Worm (Caenorhabditis elegans) whole organism, young adult: Measurements from ENCODE around the gene erh-2.

Source experiments
- F23B12.7 ChIP-seq: sonication (generic microtip); optimal IDR thresholded peaks from 2 replicates; lab custom pipeline; 2017; ENCODE audit warnings: missing genetic modification characterization, mild to moderate bottlenecking, missing compliant biosample characterization, antibody characterized with exemption, moderate library complexity; ENCODE audit not compliant: insufficient read depth
- F33H1.4 ChIP-seq: fragments of 200-800 bp; sonication (Bioruptor generic); IDR thresholded peaks from 2 replicates; pipeline ENCODE4 v1.3.6; 2022; ENCODE audit warnings: missing genetic modification reagents, missing genetic modification characterization, missing compliant biosample characterization
- F57A8.1 ChIP-seq: fragments of 200-800 bp; sonication (Bioruptor generic); optimal IDR thresholded peaks from 2 replicates; lab custom pipeline; 2018; ENCODE audit warnings: mild to moderate bottlenecking, missing genetic modification characterization, moderate library complexity, missing compliant biosample characterization
- F57C9.4 ChIP-seq: sonication (generic microtip); optimal IDR thresholded peaks from 2 replicates; lab custom pipeline; 2017; ENCODE audit warnings: mild to moderate bottlenecking, missing genetic modification characterization, missing compliant biosample characterization
- Y53F4B.3 ChIP-seq: fragments of 200-800 bp; sonication (Bioruptor generic); IDR thresholded peaks from 2 replicates; pipeline ENCODE4 v1.3.6; 2022; ENCODE audit warnings: missing genetic modification reagents, missing genetic modification characterization, missing compliant biosample characterization
- Y53G8AR.9 ChIP-seq: fragments of 200-800 bp; sonication (Bioruptor generic); conservative IDR thresholded peaks from 2 replicates; pipeline ENCODE4 v1.3.6; 2022; ENCODE audit warnings: missing genetic modification reagents, missing genetic modification characterization, missing compliant biosample characterization
- Y67H2A.10 ChIP-seq: fragments of 200-800 bp; sonication (Bioruptor generic); conservative IDR thresholded peaks from 2 replicates; pipeline ENCODE4 v1.3.6; 2022; ENCODE audit warnings: missing genetic modification reagents, missing genetic modification characterization, missing compliant biosample characterization
- akir-1 ChIP-seq: fragments of 200-800 bp; sonication (Bioruptor generic); optimal IDR thresholded peaks from 2 replicates; lab custom pipeline; 2018; ENCODE audit warnings: mild to moderate bottlenecking, missing genetic modification characterization, moderate library complexity, missing compliant biosample characterization
- atf-7 ChIP-seq: sonication (generic microtip); optimal IDR thresholded peaks from 2 replicates; lab custom pipeline; 2017; ENCODE audit warnings: mild to moderate bottlenecking, missing genetic modification characterization, missing compliant biosample characterization
- athp-1 ChIP-seq: sonication (generic microtip); optimal IDR thresholded peaks from 2 replicates; lab custom pipeline; 2017; ENCODE audit warnings: mild to moderate bottlenecking, missing genetic modification characterization, missing compliant biosample characterization
- bed-1 ChIP-seq: fragments of 200-800 bp; sonication (Bioruptor generic); IDR thresholded peaks from 2 replicates; pipeline ENCODE4 v1.3.6; 2022; ENCODE audit warnings: missing genetic modification reagents, missing genetic modification characterization, missing compliant biosample characterization
- cebp-1 ChIP-seq, 2 experiments: fragments of 200-800 bp in 1 of 2; sonication (Bioruptor generic) in 1 of 2; sonication (generic microtip) in 1 of 2; IDR thresholded peaks in 1 of 2; optimal IDR thresholded peaks in 1 of 2; 2 replicates each; pipeline versions ENCODE4 v1.3.6 to Lab custom; 2017 to 2022; ENCODE audit warnings: missing compliant biosample characterization in 2 of 2, missing genetic modification characterization in 2 of 2, mild to moderate bottlenecking in 1 of 2, missing genetic modification reagents in 1 of 2, moderate library complexity in 1 of 2
- cebp-2 ChIP-seq: fragments of 200-800 bp; sonication (Bioruptor generic); IDR thresholded peaks from 2 replicates; pipeline ENCODE4 v1.3.6; 2022; ENCODE audit warnings: missing genetic modification characterization, missing compliant biosample characterization
- ceh-40 ChIP-seq: fragments of 200-800 bp; sonication (Bioruptor generic); IDR thresholded peaks from 2 replicates; pipeline ENCODE4 v1.3.6; 2022; ENCODE audit warnings: missing genetic modification characterization, missing compliant biosample characterization
- ceh-58 ChIP-seq: fragments of 200-800 bp; sonication (Bioruptor generic); IDR thresholded peaks from 2 replicates; pipeline ENCODE4 v1.3.6; 2022; ENCODE audit warnings: missing genetic modification characterization, missing compliant biosample characterization
- ceh-91 ChIP-seq: fragments of 200-800 bp; sonication (Bioruptor generic); IDR thresholded peaks from 2 replicates; pipeline ENCODE4 v1.3.6; 2022; ENCODE audit warnings: missing genetic modification reagents, missing genetic modification characterization, missing compliant biosample characterization
- die-1 ChIP-seq: sonication (generic microtip); optimal IDR thresholded peaks from 2 replicates; lab custom pipeline; 2016; ENCODE audit warnings: missing genotype, mild to moderate bottlenecking, missing genetic modification characterization, missing compliant biosample characterization
- ets-4 ChIP-seq: fragments of 200-800 bp; sonication (Bioruptor generic); optimal IDR thresholded peaks from 2 replicates; lab custom pipeline; 2018; ENCODE audit warnings: mild to moderate bottlenecking, missing genetic modification characterization, missing compliant biosample characterization
- gei-17 ChIP-seq: fragments of 200-800 bp; sonication (Bioruptor generic); optimal IDR thresholded peaks from 2 replicates; lab custom pipeline; 2018; ENCODE audit warnings: mild to moderate bottlenecking, missing genetic modification characterization, missing compliant biosample characterization
- him-1 ChIP-seq: sonication (generic microtip); optimal IDR thresholded peaks from 2 replicates; lab custom pipeline; 2016; ENCODE audit warnings: missing genotype, missing genetic modification reagents, missing genetic modification characterization, missing compliant biosample characterization
- hmg-1.2 ChIP-seq: fragments of 200-800 bp; sonication (Bioruptor generic); IDR thresholded peaks from 2 replicates; pipeline ENCODE4 v1.3.6; 2022; ENCODE audit warnings: missing genetic modification reagents, missing genetic modification characterization, missing compliant biosample characterization
- hsf-1 ChIP-seq: fragments of 200-800 bp; sonication (Bioruptor generic); IDR thresholded peaks from 2 replicates; pipeline ENCODE4 v1.3.6; 2022; ENCODE audit warnings: missing genetic modification reagents, missing genetic modification characterization, missing compliant biosample characterization
- let-607 ChIP-seq, 2 experiments: fragments of 200-800 bp in 1 of 2; sonication (Bioruptor generic) in 1 of 2; sonication (generic microtip) in 1 of 2; optimal IDR thresholded peaks; 2 replicates each; lab custom pipeline; 2016 to 2018; ENCODE audit warnings: mild to moderate bottlenecking in 2 of 2, missing compliant biosample characterization in 2 of 2, missing genetic modification characterization in 2 of 2, moderate library complexity in 2 of 2, missing genotype in 1 of 2
- lin-26 ChIP-seq: fragments of 200-800 bp; sonication (Bioruptor generic); IDR thresholded peaks from 2 replicates; pipeline ENCODE4 v1.3.6; 2022; ENCODE audit warnings: missing genetic modification reagents, missing genetic modification characterization, missing compliant biosample characterization
- lin-40 ChIP-seq: sonication (generic microtip); optimal IDR thresholded peaks from 2 replicates; lab custom pipeline; 2016; ENCODE audit warnings: missing genetic modification characterization, mild to moderate bottlenecking, missing compliant biosample characterization, missing genotype, missing genetic modification reagents
- lin-54 ChIP-seq: fragments of 200-800 bp; sonication (Bioruptor generic); optimal IDR thresholded peaks from 2 replicates; lab custom pipeline; 2018; ENCODE audit warnings: mild to moderate bottlenecking, missing genetic modification characterization, missing compliant biosample characterization
- lsl-1 ChIP-seq: fragments of 200-800 bp; sonication (Bioruptor generic); optimal IDR thresholded peaks from 2 replicates; lab custom pipeline; 2018; ENCODE audit warnings: mild to moderate bottlenecking, missing genetic modification characterization, moderate library complexity, missing compliant biosample characterization
- madf-3 ChIP-seq: fragments of 200-800 bp; sonication (Bioruptor generic); IDR thresholded peaks from 2 replicates; pipeline ENCODE4 v1.3.6; 2022; ENCODE audit warnings: missing genetic modification reagents, missing genetic modification characterization, missing compliant biosample characterization
- madf-8 ChIP-seq: fragments of 200-800 bp; sonication (Bioruptor generic); conservative IDR thresholded peaks from 2 replicates; pipeline ENCODE4 v1.3.6; 2022; ENCODE audit warnings: missing genetic modification reagents, missing genetic modification characterization, missing compliant biosample characterization
- mxl-1 ChIP-seq: sonication (generic microtip); optimal IDR thresholded peaks from 2 replicates; lab custom pipeline; 2016; ENCODE audit warnings: missing genetic modification characterization, missing compliant biosample characterization
- nfyb-1 ChIP-seq: fragments of 200-800 bp; sonication (Bioruptor generic); IDR thresholded peaks from 2 replicates; pipeline ENCODE4 v1.3.6; 2022; ENCODE audit warnings: missing genetic modification reagents, missing genetic modification characterization, missing compliant biosample characterization
- nhr-120 ChIP-seq: fragments of 200-800 bp; sonication (Bioruptor generic); IDR thresholded peaks from 2 replicates; pipeline ENCODE4 v1.3.6; 2022; ENCODE audit warnings: missing genetic modification characterization, missing compliant biosample characterization
- nhr-179 ChIP-seq: sonication (generic microtip); optimal IDR thresholded peaks from 2 replicates; lab custom pipeline; 2016; ENCODE audit warnings: mild to moderate bottlenecking, missing genetic modification characterization, missing compliant biosample characterization
- nhr-80 ChIP-seq: sonication (generic microtip); optimal IDR thresholded peaks from 2 replicates; lab custom pipeline; 2016; ENCODE audit warnings: missing genetic modification characterization, missing compliant biosample characterization
- nhr-90 ChIP-seq: sonication (generic microtip); optimal IDR thresholded peaks from 2 replicates; lab custom pipeline; 2016; ENCODE audit warnings: missing genotype, mild to moderate bottlenecking, missing genetic modification characterization, missing compliant biosample characterization
- pbrm-1 ChIP-seq: fragments of 200-800 bp; sonication (Bioruptor generic); IDR thresholded peaks from 2 replicates; pipeline ENCODE4 v1.3.6; 2022; ENCODE audit warnings: missing genetic modification reagents, missing genetic modification characterization, missing compliant biosample characterization
- snpc-3.4 ChIP-seq: sonication (generic microtip); optimal IDR thresholded peaks from 2 replicates; lab custom pipeline; 2017; ENCODE audit warnings: missing genetic modification characterization, mild to moderate bottlenecking, missing compliant biosample characterization, antibody characterized with exemption, moderate library complexity, missing genotype, missing genetic modification reagents
- snpc-4 ChIP-seq, 5 experiments: fragments of 150-350 bp in 1 of 5; sonication (generic microtip) in 4 of 5; optimal IDR thresholded peaks; 2 replicates each; lab custom pipeline; 2014 to 2018; ENCODE audit warnings: missing genetic modification characterization in 5 of 5, missing biosample characterization in 3 of 5, antibody characterized with exemption in 2 of 5, mild to moderate bottlenecking in 2 of 5, missing compliant biosample characterization in 2 of 5, missing genotype in 2 of 5, moderate library complexity in 2 of 5, missing genetic modification reagents in 1 of 5
- unc-130 ChIP-seq: sonication (generic microtip); optimal IDR thresholded peaks from 2 replicates; lab custom pipeline; 2016; ENCODE audit warnings: missing genetic modification reagents, missing genetic modification characterization, missing compliant biosample characterization
- xnd-1 ChIP-seq: sonication (generic microtip); optimal IDR thresholded peaks from 2 replicates; lab custom pipeline; 2016; ENCODE audit warnings: missing genotype, missing genetic modification reagents, missing genetic modification characterization, missing compliant biosample characterization
- zfh-2 ChIP-seq: fragments of 200-800 bp; sonication (Bioruptor generic); conservative IDR thresholded peaks from 2 replicates; pipeline ENCODE4 v1.3.6; 2022; ENCODE audit warnings: missing genetic modification reagents, missing genetic modification characterization, missing compliant biosample characterization
- ztf-18 ChIP-seq: sonication (generic microtip); optimal IDR thresholded peaks from 2 replicates; lab custom pipeline; 2016; ENCODE audit warnings: missing genotype, mild to moderate bottlenecking, missing genetic modification characterization, missing compliant biosample characterization
- ztf-25 ChIP-seq: fragments of 200-800 bp; sonication (Bioruptor generic); IDR thresholded peaks from 2 replicates; pipeline ENCODE4 v1.3.6; 2022; ENCODE audit warnings: missing genetic modification reagents, missing genetic modification characterization, missing compliant biosample characterization
- ztf-28 ChIP-seq: fragments of 200-800 bp; sonication (Bioruptor generic); IDR thresholded peaks from 2 replicates; pipeline ENCODE4 v1.3.6; 2022; ENCODE audit warnings: missing genetic modification reagents, missing genetic modification characterization, missing compliant biosample characterization

The erh-2 gene

ce11 chrIII:4594762-4595523 is 1.9 kb downstream of the erh-2 start:
- 0 out of 2 replicates have a peak, but pooled peaks have one; percentile 43 for TF ChIP-seq lin-26 (GFP tag; lab: Robert Waterston, UW)
- TF ChIP-seq ztf-18 (tag; lab: Kevin White, UChicago) = no peak

- TF ChIP-seq xnd-1 (tag; lab: Kevin White, UChicago) (peak; percentile 78), gei-17 (GFP tag; lab: Kevin White, UChicago) (no peak), lin-40 (tag; lab: Kevin White, UChicago) (no peak), ceh-91 (GFP tag; lab: Robert Waterston, UW) (peak; percentile 56), madf-8 (GFP tag; lab: Robert Waterston, UW) (peak; percentile 72), nhr-80 (tag; lab: Kevin White, UChicago) (no peak), cebp-2 (GFP tag; lab: Robert Waterston, UW) (no peak), akir-1 (no peak), snpc-3.4 (peak; percentile 38), let-607 (tag; optimal IDR thresholded peaks at IDR 0.05; lab: Kevin White, UChicago) (no peak), ets-4 (GFP tag; lab: Kevin White, UChicago) (no peak), F23B12.7 (tag; lab: Kevin White, UChicago) (peak; percentile 45), ztf-28 (0 out of 2 replicates have a peak, but pooled peaks have one; percentile 18), atf-7 (tag; lab: Kevin White, UChicago) (no peak), nfyb-1 (GFP tag; lab: Robert Waterston, UW) (0 out of 2 replicates have a peak, but pooled peaks have one; percentile 13), ceh-58 (GFP tag; lab: Robert Waterston, UW) (no peak), lsl-1 (peak; percentile 95), lin-54 (GFP tag; lab: Kevin White, UChicago) (peak; percentile 38), Y53G8AR.9 (GFP tag; lab: Robert Waterston, UW) (no peak), bed-1 (no peak), snpc-4 (GFP tag; optimal IDR thresholded peaks at IDR 0.05; lab: Kevin White, UChicago) (no peak), snpc-4 (tag; optimal IDR thresholded peaks at IDR 0.05; lab: Kevin White, UChicago) (peak in 1 of 4 experiments; percentile 27), him-1 (tag; lab: Kevin White, UChicago) (peak; percentile 41), mxl-1 (tag; lab: Kevin White, UChicago) (no peak), nhr-179 (tag; lab: Kevin White, UChicago) (no peak), nhr-120 (GFP tag; lab: Robert Waterston, UW) (no peak), zfh-2 (GFP tag; lab: Robert Waterston, UW) (no peak), ceh-40 (GFP tag; lab: Robert Waterston, UW) (no peak), die-1 (no peak), F33H1.4 (peak; percentile 94), F57A8.1 (GFP tag; lab: Kevin White, UChicago) (no peak), athp-1 (tag; lab: Kevin White, UChicago) (no peak), ztf-25 (no peak), hsf-1 (GFP tag; lab: Robert Waterston, UW) (0 out of 2 replicates have a peak, but pooled peaks have one; percentile 48), pbrm-1 (GFP tag; lab: Robert Waterston, UW) (peak; percentile 12; the same call in 1 of the 2 replicates), Y67H2A.10 (GFP tag; lab: Robert Waterston, UW) (no peak), unc-130 (GFP tag; lab: Kevin White, UChicago) (peak; percentile 53), nhr-90 (tag; lab: Kevin White, UChicago) (no peak), F57C9.4 (tag; lab: Kevin White, UChicago) (no peak), cebp-1 (GFP tag; IDR thresholded peaks at IDR 0.05; lab: Robert Waterston, UW) (no peak), cebp-1 (tag; optimal IDR thresholded peaks at IDR 0.05; lab: Kevin White, UChicago) (peak; percentile 3), madf-3 (GFP tag; lab: Robert Waterston, UW) (0 out of 2 replicates have a peak, but pooled peaks have one; percentile 20), hmg-1.2 (0 out of 2 replicates have a peak, but pooled peaks have one; percentile 13), Y53F4B.3 (GFP tag; lab: Robert Waterston, UW) (no peak)
These were observed 2.8 kb downstream of the erh-2 start, which contains the start of gene asb-1 for ce11 chrIII:4595771-4596227. asb-1 (minus strand) TSS chrIII:4595821.
